Worm (Caenorhabditis elegans) whole organism, young adult: ENCODE measurements around the gene clec-195.

Experiments used
- T07F8.4 ChIP-seq: sonication (generic microtip); optimal IDR thresholded peaks from 2 replicates; lab custom pipeline; 2016; ENCODE audit warnings: mild to moderate bottlenecking, missing genetic modification characterization, moderate library complexity, missing compliant biosample characterization
- him-1 ChIP-seq: sonication (generic microtip); optimal IDR thresholded peaks from 2 replicates; lab custom pipeline; 2016; ENCODE audit warnings: missing genotype, missing genetic modification reagents, missing genetic modification characterization, missing compliant biosample characterization
- snpc-4 ChIP-seq, 5 experiments: fragments of 150-350 bp in 1 of 5; sonication (generic microtip) in 4 of 5; optimal IDR thresholded peaks; 2 replicates each; lab custom pipeline; 2014 to 2018; ENCODE audit warnings: missing genetic modification characterization in 5 of 5, missing biosample characterization in 3 of 5, antibody characterized with exemption in 2 of 5, mild to moderate bottlenecking in 2 of 5, missing compliant biosample characterization in 2 of 5, missing genotype in 2 of 5, moderate library complexity in 2 of 5, missing genetic modification reagents in 1 of 5
- tlf-1 ChIP-seq: fragments of 200-800 bp; sonication (Bioruptor generic); optimal IDR thresholded peaks from 2 replicates; lab custom pipeline; 2018; ENCODE audit warnings: mild to moderate bottlenecking, missing genetic modification characterization, missing compliant biosample characterization
- unc-62 ChIP-seq: fragments of 150-350 bp; optimal IDR thresholded peaks from 2 replicates; lab custom pipeline; 2014; ENCODE audit warnings: missing biosample characterization, missing genetic modification reagents, missing genetic modification characterization
- xnd-1 ChIP-seq: sonication (generic microtip); optimal IDR thresholded peaks from 2 replicates; lab custom pipeline; 2016; ENCODE audit warnings: missing genotype, missing genetic modification reagents, missing genetic modification characterization, missing compliant biosample characterization

DNA sequence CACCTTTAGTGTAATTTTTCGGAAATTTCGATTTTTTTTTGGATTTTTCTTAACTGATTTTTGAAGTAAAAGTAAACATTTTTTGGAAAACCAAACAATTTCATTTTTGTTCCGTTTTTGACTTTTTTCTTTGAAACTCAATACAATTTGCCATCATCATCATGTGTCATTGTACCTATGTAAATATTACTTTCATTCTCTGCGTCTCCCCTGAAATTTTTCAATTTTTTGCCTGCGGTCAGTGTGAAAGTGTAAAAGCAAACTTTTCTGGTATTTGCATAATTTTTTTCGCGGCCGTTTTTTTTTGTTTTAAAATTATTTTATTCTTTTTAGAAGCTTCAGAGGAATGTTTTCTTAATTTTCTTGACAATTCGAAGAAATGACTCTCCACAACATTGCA lies 48.1 kb upstream of the clec-195 start, which contains the start of gene Y116A8C.29:
- TF ChIP-seq snpc-4 (GFP tag; optimal IDR thresholded peaks at IDR 0.05; lab: Kevin White, UChicago) (no peak), snpc-4 (tag; optimal IDR thresholded peaks at IDR 0.05; lab: Kevin White, UChicago) (no peak), xnd-1 (no peak), him-1 (tag; lab: Kevin White, UChicago) (no peak), tlf-1 (GFP tag; lab: Kevin White, UChicago) (no peak), unc-62 (GFP tag; lab: Kevin White, UChicago) (no peak), T07F8.4 (tag; lab: Kevin White, UChicago) (no peak)
